Worm (Caenorhabditis elegans) whole organism, L2 larva: ENCODE data around the gene F55G1.1.

Source experiments
- C34F6.9 ChIP-seq: fragments of 150-350 bp; optimal IDR thresholded peaks from 2 replicates; lab custom pipeline; 2014; ENCODE audit warnings: missing biosample characterization, missing genetic modification characterization
- F13H6.1 ChIP-seq: sonication (generic microtip); optimal IDR thresholded peaks from 2 replicates; lab custom pipeline; 2016; ENCODE audit warnings: missing genetic modification characterization, missing compliant biosample characterization
- R02D3.7 ChIP-seq: fragments of 150-350 bp; optimal IDR thresholded peaks from 2 replicates; lab custom pipeline; 2014; ENCODE audit warnings: missing biosample characterization, missing genetic modification characterization
- ZK546.5 ChIP-seq: sonication (generic microtip); optimal IDR thresholded peaks from 2 replicates; lab custom pipeline; 2017; ENCODE audit warnings: missing biosample characterization, missing genetic modification characterization
- alr-1 ChIP-seq: fragments of 150-350 bp; optimal IDR thresholded peaks from 2 replicates; lab custom pipeline; 2014; ENCODE audit warnings: missing biosample characterization, missing genetic modification characterization
- ama-1 ChIP-seq: fragments of 150-350 bp; optimal IDR thresholded peaks from 2 replicates; lab custom pipeline; 2018; ENCODE audit warnings: inconsistent platforms
- blmp-1 ChIP-seq: sonication (generic microtip); optimal IDR thresholded peaks from 2 replicates; lab custom pipeline; 2017; ENCODE audit warnings: missing genetic modification characterization, mild to moderate bottlenecking, missing compliant biosample characterization, antibody characterized with exemption, moderate library complexity; ENCODE audit not compliant: insufficient read depth
- ceh-16 ChIP-seq: fragments of 150-350 bp; optimal IDR thresholded peaks from 2 replicates; lab custom pipeline; 2014; ENCODE audit warnings: missing biosample characterization, missing genetic modification characterization
- ceh-82 ChIP-seq: fragments of 150-350 bp; optimal IDR thresholded peaks from 2 replicates; lab custom pipeline; 2014; ENCODE audit warnings: missing biosample characterization, missing genetic modification characterization
- crh-2 ChIP-seq: sonication (generic microtip); optimal IDR thresholded peaks from 2 replicates; lab custom pipeline; 2017; ENCODE audit warnings: missing biosample characterization, missing genetic modification characterization
- dmd-4 ChIP-seq: sonication (generic microtip); optimal IDR thresholded peaks from 2 replicates; lab custom pipeline; 2017; ENCODE audit warnings: missing biosample characterization, missing genetic modification characterization
- elt-1 ChIP-seq: fragments of 150-350 bp; optimal IDR thresholded peaks from 2 replicates; lab custom pipeline; 2014; ENCODE audit warnings: missing biosample characterization, missing genetic modification characterization
- fos-1 ChIP-seq: fragments of 150-350 bp; optimal IDR thresholded peaks from 2 replicates; lab custom pipeline; 2014; ENCODE audit warnings: missing biosample characterization, missing genetic modification characterization
- lin-13 ChIP-seq: fragments of 150-350 bp; optimal IDR thresholded peaks from 2 replicates; lab custom pipeline; 2014; ENCODE audit warnings: missing biosample characterization, missing genetic modification reagents, missing genetic modification characterization
- lsy-2 ChIP-seq, 2 experiments: fragments of 150-350 bp in 1 of 2; sonication (generic microtip) in 1 of 2; optimal IDR thresholded peaks; 2 replicates each; lab custom pipeline; 2014 to 2017; ENCODE audit warnings: missing biosample characterization in 2 of 2, missing genetic modification characterization in 2 of 2
- mab-5 ChIP-seq: fragments of 150-350 bp; optimal IDR thresholded peaks from 2 replicates; lab custom pipeline; 2014; ENCODE audit warnings: missing biosample characterization, missing genetic modification characterization
- nhr-129 ChIP-seq: fragments of 150-350 bp; optimal IDR thresholded peaks from 2 replicates; lab custom pipeline; 2014; ENCODE audit warnings: missing biosample characterization, missing genetic modification characterization
- nhr-25 ChIP-seq: fragments of 150-350 bp; sonication (generic microtip); optimal IDR thresholded peaks from 3 replicates; lab custom pipeline; 2014; ENCODE audit warnings: missing biosample characterization, missing genetic modification characterization
- nhr-6 ChIP-seq: fragments of 150-350 bp; optimal IDR thresholded peaks from 2 replicates; lab custom pipeline; 2014; ENCODE audit warnings: missing biosample characterization, missing genetic modification characterization
- nhr-77 ChIP-seq: fragments of 150-350 bp; optimal IDR thresholded peaks from 2 replicates; lab custom pipeline; 2014; ENCODE audit warnings: missing biosample characterization, missing genetic modification characterization
- peb-1 ChIP-seq: fragments of 150-350 bp; optimal IDR thresholded peaks from 2 replicates; lab custom pipeline; 2014; ENCODE audit warnings: missing biosample characterization, missing genetic modification characterization
- sem-4 ChIP-seq: fragments of 150-350 bp; optimal IDR thresholded peaks from 2 replicates; lab custom pipeline; 2014; ENCODE audit warnings: missing biosample characterization, missing genetic modification reagents, missing genetic modification characterization
- sma-3 ChIP-seq: sonication (generic microtip); optimal IDR thresholded peaks from 2 replicates; lab custom pipeline; 2016; ENCODE audit warnings: missing genetic modification reagents, missing genetic modification characterization, missing compliant biosample characterization
- sma-9 ChIP-seq, 2 experiments: fragments of 150-350 bp in 1 of 2; sonication (generic microtip) in 1 of 2; optimal IDR thresholded peaks; 2 replicates each; lab custom pipeline; 2014 to 2016; ENCODE audit warnings: missing genetic modification characterization in 2 of 2, mild to moderate bottlenecking in 1 of 2, missing biosample characterization in 1 of 2, missing compliant biosample characterization in 1 of 2, missing genetic modification reagents in 1 of 2, moderate library complexity in 1 of 2
- unc-39 ChIP-seq: fragments of 150-350 bp; optimal IDR thresholded peaks from 2 replicates; lab custom pipeline; 2014; ENCODE audit warnings: missing biosample characterization, missing genetic modification characterization
- unc-55 ChIP-seq: fragments of 150-350 bp; sonication (generic microtip); optimal IDR thresholded peaks from 3 replicates; lab custom pipeline; 2014; ENCODE audit warnings: missing biosample characterization, missing genetic modification reagents, missing genetic modification characterization
- unc-62 ChIP-seq: fragments of 150-350 bp; optimal IDR thresholded peaks from 2 replicates; lab custom pipeline; 2014; ENCODE audit warnings: missing biosample characterization, missing genetic modification reagents, missing genetic modification characterization
- zag-1 ChIP-seq: fragments of 150-350 bp; optimal IDR thresholded peaks from 2 replicates; lab custom pipeline; 2014; ENCODE audit warnings: missing biosample characterization, missing genetic modification characterization
- ztf-1 ChIP-seq: fragments of 200-800 bp; sonication (Bioruptor generic); conservative IDR thresholded peaks from 2 replicates; pipeline ENCODE4 v1.3.6; 2022; ENCODE audit warnings: missing genetic modification characterization, missing compliant biosample characterization

F55G1.1 gene

ce11 chrIV:7477697-7478096 is 13.9 kb upstream of the F55G1.1 start:
- TF ChIP-seq ceh-82 (no peak), sem-4 (no peak), crh-2 (tag; lab: Kevin White, UChicago) (no peak), unc-39 (tag; lab: Kevin White, UChicago) (no peak)
- TF ChIP-seq, all 48 proteins: peak for 0

ce11 chrIV:7478134-7478533 is 13.4 kb upstream of the F55G1.1 start, which contains the start of gene rod-1:
Gene rod-1 (plus strand): TSS chrIV:7478452.
- TF ChIP-seq alr-1 (no peak), unc-55 (GFP tag; lab: Kevin White, UChicago) (peak; percentile 46)

- TF ChIP-seq nhr-129 (tag; lab: Kevin White, UChicago) (peak; percentile 24), sma-3 (GFP tag; lab: Kevin White, UChicago) (peak; percentile 52), C34F6.9 (tag; lab: Kevin White, UChicago) (peak; percentile 56), F13H6.1 (tag; lab: Kevin White, UChicago) (peak; percentile 73), dmd-4 (tag; lab: Kevin White, UChicago) (no peak), zag-1 (tag; lab: Kevin White, UChicago) (peak; percentile 61), lsy-2 (tag; optimal IDR thresholded peaks at IDR 0.05; lab: Kevin White, UChicago) (peak; percentile 2 to 65), ztf-1 (GFP tag; lab: Robert Waterston, UW) (no peak), ceh-16 (tag; lab: Kevin White, UChicago) (peak; percentile 51), blmp-1 (tag; lab: Kevin White, UChicago) (no peak), unc-55 (GFP tag; lab: Kevin White, UChicago) (peak; percentile 49), ama-1 (lab: Kevin White, UChicago) (no peak), fos-1 (tag; lab: Kevin White, UChicago) (peak; percentile 52), R02D3.7 (tag; lab: Kevin White, UChicago) (no peak), lin-13 (peak; percentile 74), sma-9 (GFP tag; optimal IDR thresholded peaks at IDR 0.05; lab: Kevin White, UChicago) (peak; percentile 89), sma-9 (tag; optimal IDR thresholded peaks at IDR 0.05; lab: Kevin White, UChicago) (no peak), peb-1 (tag; lab: Kevin White, UChicago) (no peak), mab-5 (peak; percentile 71), alr-1 (no peak), ceh-82 (no peak), crh-2 (tag; lab: Kevin White, UChicago) (peak; percentile 81), nhr-6 (tag; lab: Kevin White, UChicago) (no peak), nhr-25 (tag; lab: Kevin White, UChicago) (peak; percentile 80)
These were observed 5.2 kb upstream of the F55G1.1 start, which contains the start of the genes his-61 and his-62 for ce11 chrIV:7486201-7486947. Gene his-61 (minus strand): TSS chrIV:7486217. Gene his-62 (plus strand): TSS chrIV:7486545.

DNA sequence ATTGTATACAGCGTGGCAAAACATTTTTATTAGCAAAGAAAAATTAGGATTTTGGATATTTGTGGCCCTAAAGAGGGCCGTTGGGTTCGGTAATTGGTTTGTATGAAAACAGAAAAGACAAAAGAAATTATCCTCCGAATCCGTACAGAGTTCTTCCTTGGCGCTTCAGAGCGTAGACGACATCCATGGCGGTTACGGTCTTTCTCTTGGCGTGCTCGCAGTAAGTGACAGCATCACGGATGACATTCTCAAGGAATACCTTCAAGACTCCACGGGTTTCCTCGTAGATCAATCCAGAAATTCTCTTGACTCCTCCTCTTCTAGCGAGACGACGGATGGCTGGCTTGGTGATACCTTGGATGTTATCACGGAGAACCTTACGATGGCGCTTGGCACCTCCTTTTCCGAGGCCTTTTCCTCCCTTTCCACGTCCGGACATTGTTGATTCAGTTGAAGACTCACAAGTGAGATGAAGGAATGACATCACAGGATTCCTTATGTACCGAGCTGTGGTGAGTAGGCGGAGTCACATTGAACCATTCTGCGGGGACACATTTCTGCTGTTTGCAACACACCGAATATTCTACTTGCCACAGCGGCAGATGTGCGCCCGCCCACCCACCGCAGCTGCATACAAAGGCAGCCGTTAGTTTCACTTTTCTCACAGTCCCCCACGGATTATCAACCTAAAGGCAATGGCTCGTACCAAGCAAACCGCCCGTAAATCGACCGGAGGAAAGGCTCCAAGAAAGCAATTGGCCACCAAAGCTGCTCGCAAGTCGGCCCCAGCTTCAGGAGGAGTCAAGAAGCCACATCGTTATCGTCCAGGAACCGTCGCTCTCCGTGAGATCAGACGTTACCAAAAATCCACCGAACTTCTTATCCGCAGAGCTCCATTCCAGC is 3.8 kb upstream of the F55G1.1 start, which contains the start of the genes his-60 and his-59:
Gene his-60 (minus strand): TSS at position 439 of the 903 bp plus-strand sequence.
Gene his-59 (plus strand): TSS at position 696 of the 903 bp plus-strand sequence.
- TF ChIP-seq crh-2 (tag; lab: Kevin White, UChicago) = peak; percentile 19
- TF ChIP-seq mab-5 = peak; percentile 58
- peak; percentile 2 for TF ChIP-seq fos-1 (tag; lab: Kevin White, UChicago)
- peak; percentile 11 for TF ChIP-seq sem-4
- TF ChIP-seq sma-3 (GFP tag; lab: Kevin White, UChicago) = peak; percentile 12
- TF ChIP-seq lsy-2 (tag; optimal IDR thresholded peaks at IDR 0.05; lab: Kevin White, UChicago) = no peak
- TF ChIP-seq nhr-25 (tag; lab: Kevin White, UChicago) = no peak
- no peak for TF ChIP-seq ZK546.5 (tag; lab: Kevin White, UChicago)
- TF ChIP-seq nhr-77 (tag; lab: Kevin White, UChicago) = no peak
- peak; percentile 96 for TF ChIP-seq ceh-16 (tag; lab: Kevin White, UChicago)
- TF ChIP-seq unc-62 (GFP tag; lab: Kevin White, UChicago) = no peak
- TF ChIP-seq sma-9 (GFP tag; optimal IDR thresholded peaks at IDR 0.05; lab: Kevin White, UChicago) = peak; percentile 63
- TF ChIP-seq sma-9 (tag; optimal IDR thresholded peaks at IDR 0.05; lab: Kevin White, UChicago) = no peak
- peak; percentile 29 for TF ChIP-seq lin-13
- TF ChIP-seq elt-1 = no peak
- TF ChIP-seq, all 48 proteins: peak for 8
